Worm (Caenorhabditis elegans) whole organism, late embryonic: ENCODE measurements around the gene ncx-8.

ENCODE experiments used
- F13H6.1 ChIP-seq: sonication (generic microtip); optimal IDR thresholded peaks from 2 replicates; lab custom pipeline; 2016; ENCODE audit warnings: missing genetic modification characterization, missing compliant biosample characterization
- K02D7.2 ChIP-seq: sonication (generic microtip); optimal IDR thresholded peaks from 2 replicates; lab custom pipeline; 2017; ENCODE audit warnings: mild to moderate bottlenecking, missing genetic modification characterization, missing compliant biosample characterization
- K09A11.1 ChIP-seq: sonication (generic microtip); optimal IDR thresholded peaks from 2 replicates; lab custom pipeline; 2017; ENCODE audit warnings: antibody characterized with exemption, mild to moderate bottlenecking, missing genetic modification characterization, missing compliant biosample characterization; ENCODE audit not compliant: insufficient read depth
- T23F11.4 ChIP-seq: fragments of 200-800 bp; sonication (Bioruptor generic); optimal IDR thresholded peaks from 2 replicates; lab custom pipeline; 2018; ENCODE audit warnings: mild to moderate bottlenecking, missing genetic modification characterization, missing compliant biosample characterization
- Y22D7AL.16 ChIP-seq: sonication (generic microtip); optimal IDR thresholded peaks from 2 replicates; lab custom pipeline; 2016; ENCODE audit warnings: missing genetic modification characterization, missing compliant biosample characterization
- ahr-1 ChIP-seq: sonication (generic microtip); optimal IDR thresholded peaks from 2 replicates; lab custom pipeline; 2016; ENCODE audit warnings: missing genetic modification characterization, missing compliant biosample characterization
- ceh-14 ChIP-seq: sonication (generic microtip); optimal IDR thresholded peaks from 2 replicates; lab custom pipeline; 2016; ENCODE audit warnings: missing genotype, missing genetic modification characterization, missing compliant biosample characterization
- ceh-18 ChIP-seq: sonication (generic microtip); optimal IDR thresholded peaks from 2 replicates; lab custom pipeline; 2016; ENCODE audit warnings: missing genetic modification characterization, missing compliant biosample characterization
- ceh-2 ChIP-seq: sonication (generic microtip); optimal IDR thresholded peaks from 2 replicates; lab custom pipeline; 2016; ENCODE audit warnings: missing genotype, missing genetic modification characterization, missing compliant biosample characterization
- ceh-24 ChIP-seq: sonication (generic microtip); optimal IDR thresholded peaks from 2 replicates; lab custom pipeline; 2016; ENCODE audit warnings: mild to moderate bottlenecking, missing genetic modification characterization, missing compliant biosample characterization
- ceh-31 ChIP-seq: sonication (generic microtip); optimal IDR thresholded peaks from 2 replicates; lab custom pipeline; 2016; ENCODE audit warnings: missing genetic modification characterization, missing compliant biosample characterization
- ceh-34 ChIP-seq: sonication (generic microtip); optimal IDR thresholded peaks from 2 replicates; lab custom pipeline; 2016; ENCODE audit warnings: mild to moderate bottlenecking, missing genetic modification characterization, missing compliant biosample characterization
- ceh-48 ChIP-seq: sonication (generic microtip); optimal IDR thresholded peaks from 2 replicates; lab custom pipeline; 2016; ENCODE audit warnings: missing genetic modification characterization, inconsistent platforms, missing compliant biosample characterization
- elt-2 ChIP-seq: sonication (generic microtip); optimal IDR thresholded peaks from 2 replicates; lab custom pipeline; 2016; ENCODE audit warnings: missing genetic modification reagents, missing genetic modification characterization, missing compliant biosample characterization
- fax-1 ChIP-seq: sonication (generic microtip); optimal IDR thresholded peaks from 2 replicates; lab custom pipeline; 2016; ENCODE audit warnings: missing genotype, missing genetic modification characterization, missing compliant biosample characterization
- fkh-6 ChIP-seq: sonication (generic microtip); optimal IDR thresholded peaks from 2 replicates; lab custom pipeline; 2016; ENCODE audit warnings: missing genetic modification characterization, missing compliant biosample characterization
- hlh-13 ChIP-seq: fragments of 200-800 bp; sonication (Bioruptor generic); optimal IDR thresholded peaks from 2 replicates; lab custom pipeline; 2018; ENCODE audit warnings: mild to moderate bottlenecking, missing genetic modification characterization, missing compliant biosample characterization
- hlh-15 ChIP-seq: sonication (generic microtip); optimal IDR thresholded peaks from 2 replicates; lab custom pipeline; 2016; ENCODE audit warnings: missing genetic modification characterization, missing compliant biosample characterization
- hlh-8 ChIP-seq: sonication (generic microtip); optimal IDR thresholded peaks from 2 replicates; lab custom pipeline; 2016; ENCODE audit warnings: missing genotype, missing genetic modification characterization, missing compliant biosample characterization
- lin-11 ChIP-seq: fragments of 200-800 bp; sonication (Bioruptor generic); optimal IDR thresholded peaks from 2 replicates; lab custom pipeline; 2018; ENCODE audit warnings: mild to moderate bottlenecking, missing genetic modification characterization, missing compliant biosample characterization
- madf-2 ChIP-seq: sonication (generic microtip); optimal IDR thresholded peaks from 2 replicates; lab custom pipeline; 2017; ENCODE audit warnings: missing genetic modification characterization, missing compliant biosample characterization
- npax-4 ChIP-seq: sonication (generic microtip); optimal IDR thresholded peaks from 2 replicates; lab custom pipeline; 2016; ENCODE audit warnings: missing genetic modification characterization, missing compliant biosample characterization
- pag-3 ChIP-seq: sonication (generic microtip); optimal IDR thresholded peaks from 2 replicates; lab custom pipeline; 2016; ENCODE audit warnings: missing compliant biosample characterization, missing genetic modification characterization, borderline replicate concordance
- pax-1 ChIP-seq: fragments of 150-350 bp; optimal IDR thresholded peaks from 2 replicates; lab custom pipeline; 2014; ENCODE audit warnings: missing biosample characterization, missing genetic modification characterization
- pha-2 ChIP-seq: sonication (generic microtip); optimal IDR thresholded peaks from 2 replicates; lab custom pipeline; 2017; ENCODE audit warnings: mild to moderate bottlenecking, missing genetic modification characterization, missing compliant biosample characterization
- pha-4 ChIP-seq: fragments of 150-350 bp; optimal IDR thresholded peaks from 2 replicates; lab custom pipeline; 2018; ENCODE audit warnings: missing biosample characterization, missing genetic modification reagents, missing genetic modification characterization
- pros-1 ChIP-seq: fragments of 150-350 bp; optimal IDR thresholded peaks from 2 replicates; lab custom pipeline; 2014; ENCODE audit warnings: missing biosample characterization, missing genetic modification reagents, missing genetic modification characterization
- rnt-1 ChIP-seq: sonication (generic microtip); optimal IDR thresholded peaks from 2 replicates; lab custom pipeline; 2016; ENCODE audit warnings: missing genetic modification characterization, missing compliant biosample characterization
- sdc-2 ChIP-seq: sonication (generic microtip); optimal IDR thresholded peaks from 2 replicates; lab custom pipeline; 2016; ENCODE audit warnings: missing genotype, missing genetic modification characterization, missing compliant biosample characterization
- sox-2 ChIP-seq: fragments of 200-800 bp; sonication (Bioruptor generic); IDR thresholded peaks from 2 replicates; pipeline ENCODE4 v1.3.6; 2022; ENCODE audit warnings: missing genetic modification reagents, missing genetic modification characterization, missing compliant biosample characterization
- sox-4 ChIP-seq: sonication (generic microtip); optimal IDR thresholded peaks from 2 replicates; lab custom pipeline; 2017; ENCODE audit warnings: mild to moderate bottlenecking, missing genetic modification characterization, inconsistent platforms, missing compliant biosample characterization
- tbx-7 ChIP-seq: sonication (generic microtip); optimal IDR thresholded peaks from 2 replicates; lab custom pipeline; 2016; ENCODE audit warnings: missing genotype, missing genetic modification characterization, missing compliant biosample characterization
- ttx-3 ChIP-seq: sonication (generic microtip); optimal IDR thresholded peaks from 2 replicates; lab custom pipeline; 2016; ENCODE audit warnings: missing genetic modification reagents, missing genetic modification characterization, missing compliant biosample characterization
- unc-3 ChIP-seq, 2 experiments: fragments of 200-800 bp in 1 of 2; sonication (Bioruptor generic) in 1 of 2; sonication (generic microtip) in 1 of 2; conservative IDR thresholded peaks in 1 of 2; optimal IDR thresholded peaks in 1 of 2; 2 replicates each; pipeline versions ENCODE4 v1.3.6 to Lab custom; 2016 to 2022; ENCODE audit warnings: missing compliant biosample characterization in 2 of 2, missing genetic modification characterization in 2 of 2, missing genetic modification reagents in 1 of 2
- unc-86 ChIP-seq: sonication (generic microtip); optimal IDR thresholded peaks from 2 replicates; lab custom pipeline; 2016; ENCODE audit warnings: missing genetic modification characterization, missing compliant biosample characterization
- zip-5 ChIP-seq: sonication (generic microtip); optimal IDR thresholded peaks from 2 replicates; lab custom pipeline; 2016; ENCODE audit warnings: missing genetic modification characterization, missing compliant biosample characterization
- ztf-16 ChIP-seq: sonication (generic microtip); optimal IDR thresholded peaks from 2 replicates; lab custom pipeline; 2017; ENCODE audit warnings: missing genetic modification characterization, missing compliant biosample characterization

ncx-8 gene

ce11 chrV:4995155-4995554 is 8.2 kb upstream of the ncx-8 start, which contains the start of gene ncx-9:
Gene ncx-9, minus strand, starts transcription at chrV:4995255.
- TF ChIP-seq T23F11.4 (GFP tag; lab: Kevin White, UChicago) (no peak), ceh-34 (tag; lab: Kevin White, UChicago) (no peak), sox-4 (no peak), ztf-16 (tag; lab: Kevin White, UChicago) (no peak), ahr-1 (tag; lab: Kevin White, UChicago) (no peak), unc-86 (no peak), fkh-6 (tag; lab: Kevin White, UChicago) (no peak), tbx-7 (tag; lab: Kevin White, UChicago) (no peak), ceh-31 (tag; lab: Kevin White, UChicago) (no peak), npax-4 (no peak), hlh-15 (tag; lab: Kevin White, UChicago) (no peak), madf-2 (tag; lab: Kevin White, UChicago) (no peak), ceh-24 (tag; lab: Kevin White, UChicago) (no peak), ceh-14 (tag; lab: Kevin White, UChicago) (no peak), pros-1 (tag; lab: Kevin White, UChicago) (no peak), ttx-3 (tag; lab: Kevin White, UChicago) (no peak), fax-1 (tag; lab: Kevin White, UChicago) (no peak), hlh-8 (tag; lab: Kevin White, UChicago) (no peak)

ce11 chrV:4983091-4983490 is 3.9 kb downstream of the ncx-8 start, which contains the start of gene srsx-13:
Gene srsx-13, minus strand, starts transcription at chrV:4983191.
- TF ChIP-seq K02D7.2 (no peak), pha-4 (tag; lab: Kevin White, UChicago) (no peak), sox-2 (GFP tag; lab: Robert Waterston, UW) (no peak), lin-11 (tag; lab: Kevin White, UChicago) (no peak), unc-86 (no peak), ceh-24 (tag; lab: Kevin White, UChicago) (no peak), ceh-2 (tag; lab: Kevin White, UChicago) (no peak), hlh-13 (GFP tag; lab: Kevin White, UChicago) (no peak), pros-1 (tag; lab: Kevin White, UChicago) (no peak), T23F11.4 (GFP tag; lab: Kevin White, UChicago) (no peak), sox-4 (no peak), K09A11.1 (tag; lab: Kevin White, UChicago) (no peak)

ce11 chrV:4980873-4981272 is 6.1 kb downstream of the ncx-8 start, which contains the start of gene srsx-12:
Gene srsx-12, minus strand, starts transcription at chrV:4980973.
- TF ChIP-seq Y22D7AL.16 (tag; lab: Kevin White, UChicago) (no peak), pha-2 (no peak), rnt-1 (no peak), ceh-48 (tag; lab: Kevin White, UChicago) (no peak), pax-1 (tag; lab: Kevin White, UChicago) (no peak), tbx-7 (tag; lab: Kevin White, UChicago) (no peak), T23F11.4 (GFP tag; lab: Kevin White, UChicago) (no peak), ttx-3 (tag; lab: Kevin White, UChicago) (no peak), fkh-6 (tag; lab: Kevin White, UChicago) (no peak), ceh-31 (tag; lab: Kevin White, UChicago) (no peak), sdc-2 (tag; lab: Kevin White, UChicago) (no peak), ceh-14 (tag; lab: Kevin White, UChicago) (no peak), ahr-1 (tag; lab: Kevin White, UChicago) (no peak), hlh-8 (tag; lab: Kevin White, UChicago) (no peak), unc-3 (GFP tag; conservative IDR thresholded peaks at IDR 0.05; lab: Robert Waterston, UW) (no peak), unc-3 (tag; optimal IDR thresholded peaks at IDR 0.05; lab: Kevin White, UChicago) (no peak), sox-4 (no peak), ceh-18 (no peak), zip-5 (tag; lab: Kevin White, UChicago) (no peak)

ce11 chrV:4980094-4980493 is 6.9 kb downstream of the ncx-8 start:
- TF ChIP-seq pag-3 (tag; lab: Kevin White, UChicago) (no peak), hlh-15 (tag; lab: Kevin White, UChicago) (no peak), pros-1 (tag; lab: Kevin White, UChicago) (no peak), elt-2 (tag; lab: Kevin White, UChicago) (no peak), sox-4 (no peak), F13H6.1 (tag; lab: Kevin White, UChicago) (no peak)
